Worm (Caenorhabditis elegans) whole organism, L1 larva: ENCODE measurements around the gene T05A7.1.

Experiments used
- alr-1 ChIP-seq: fragments of 200-800 bp; sonication (Bioruptor generic); optimal IDR thresholded peaks from 2 replicates; lab custom pipeline; 2018; ENCODE audit warnings: borderline replicate concordance, mild to moderate bottlenecking, missing genetic modification characterization, missing compliant biosample characterization
- aly-2 ChIP-seq: fragments of 150-350 bp; optimal IDR thresholded peaks from 2 replicates; lab custom pipeline; 2014; ENCODE audit warnings: missing biosample characterization, missing genetic modification characterization
- efl-3 ChIP-seq: fragments of 200-800 bp; sonication (Bioruptor generic); optimal IDR thresholded peaks from 2 replicates; lab custom pipeline; 2018; ENCODE audit warnings: mild to moderate bottlenecking, missing genetic modification characterization, missing compliant biosample characterization
- ets-5 ChIP-seq: fragments of 200-800 bp; sonication (Bioruptor generic); IDR thresholded peaks from 2 replicates; pipeline ENCODE4 v1.3.6; 2022; ENCODE audit warnings: missing genetic modification characterization, missing compliant biosample characterization
- fkh-10 ChIP-seq: sonication (generic microtip); optimal IDR thresholded peaks from 2 replicates; lab custom pipeline; 2017; ENCODE audit warnings: missing biosample characterization, missing genetic modification reagents, missing genetic modification characterization
- isw-1 ChIP-seq: fragments of 200-800 bp; sonication (Bioruptor generic); IDR thresholded peaks from 2 replicates; pipeline ENCODE4 v1.3.6; 2022; ENCODE audit warnings: missing genetic modification characterization, missing compliant biosample characterization
- lin-14 ChIP-seq: fragments of 200-800 bp; sonication (Bioruptor generic); optimal IDR thresholded peaks from 2 replicates; lab custom pipeline; 2018; ENCODE audit warnings: mild to moderate bottlenecking, missing genetic modification characterization, moderate library complexity, missing compliant biosample characterization
- lsy-2 ChIP-seq, 2 experiments: fragments of 150-350 bp; optimal IDR thresholded peaks; 2 replicates each; lab custom pipeline; 2014; ENCODE audit warnings: missing biosample characterization in 2 of 2, missing genetic modification characterization in 2 of 2
- mef-2 ChIP-seq: fragments of 150-350 bp; optimal IDR thresholded peaks from 2 replicates; lab custom pipeline; 2014; ENCODE audit warnings: missing biosample characterization, missing genetic modification characterization
- nhr-71 ChIP-seq: sonication (generic microtip); optimal IDR thresholded peaks from 2 replicates; lab custom pipeline; 2016; ENCODE audit warnings: mild to moderate bottlenecking, missing genetic modification characterization, moderate library complexity, missing compliant biosample characterization
- pqm-1 ChIP-seq: sonication (generic microtip); optimal IDR thresholded peaks from 3 replicates; lab custom pipeline; 2017; ENCODE audit warnings: missing biosample characterization, missing genetic modification characterization
- rnt-1 ChIP-seq: sonication (generic microtip); optimal IDR thresholded peaks from 2 replicates; lab custom pipeline; 2016; ENCODE audit warnings: mild to moderate bottlenecking, missing genetic modification characterization, moderate library complexity, missing compliant biosample characterization
- snu-23 ChIP-seq: sonication (generic microtip); optimal IDR thresholded peaks from 2 replicates; lab custom pipeline; 2016; ENCODE audit warnings: missing genetic modification characterization, missing compliant biosample characterization
- sup-37 ChIP-seq: fragments of 200-800 bp; sonication (Bioruptor generic); optimal IDR thresholded peaks from 2 replicates; lab custom pipeline; 2018; ENCODE audit warnings: mild to moderate bottlenecking, missing genetic modification characterization, missing compliant biosample characterization
- swsn-7 ChIP-seq: sonication (generic microtip); optimal IDR thresholded peaks from 2 replicates; lab custom pipeline; 2016; ENCODE audit warnings: missing genetic modification characterization, missing compliant biosample characterization
- tbx-2 ChIP-seq: sonication (generic microtip); optimal IDR thresholded peaks from 2 replicates; lab custom pipeline; 2016; ENCODE audit warnings: missing genetic modification characterization, missing compliant biosample characterization
- unc-30 ChIP-seq: sonication (generic microtip); optimal IDR thresholded peaks from 2 replicates; lab custom pipeline; 2017; ENCODE audit warnings: missing biosample characterization, missing genetic modification characterization
- unc-86 ChIP-seq: sonication (generic microtip); optimal IDR thresholded peaks from 2 replicates; lab custom pipeline; 2016; ENCODE audit warnings: missing genetic modification characterization, missing compliant biosample characterization

T05A7.1 gene

DNA sequence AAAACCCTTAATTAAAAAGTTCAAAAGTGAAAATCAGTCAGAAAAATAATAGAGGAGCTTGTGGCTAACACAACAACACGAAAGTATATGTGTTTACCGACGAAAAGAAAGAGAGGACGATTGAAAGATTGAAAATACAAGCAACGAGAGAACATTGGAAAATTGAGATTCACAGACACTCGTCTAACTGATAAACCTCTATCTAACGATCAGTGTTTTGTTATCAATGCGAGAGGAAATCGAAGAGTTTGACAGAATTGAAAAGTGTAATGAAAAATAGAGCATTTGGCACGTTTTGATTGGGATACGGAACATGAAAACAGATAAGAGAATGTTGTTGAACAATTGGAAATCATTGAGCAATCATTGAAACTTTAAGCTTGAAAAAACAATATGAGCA, 50.7 kb downstream of the T05A7.1 start (continued):
- no peak for TF ChIP-seq swsn-7 (tag; lab: Kevin White, UChicago)
- no peak for TF ChIP-seq ets-5 (GFP tag; lab: Robert Waterston, UW)
- TF ChIP-seq fkh-10 (GFP tag; lab: Kevin White, UChicago): no peak
- peak; percentile 55 for TF ChIP-seq nhr-71 (tag; lab: Kevin White, UChicago)
- TF ChIP-seq mef-2 (tag; lab: Kevin White, UChicago): no peak
- TF ChIP-seq lin-14 (GFP tag; lab: Kevin White, UChicago): peak; percentile 82
- TF ChIP-seq rnt-1 (tag; lab: Kevin White, UChicago): peak; percentile 44
- TF ChIP-seq pqm-1 (tag; lab: Kevin White, UChicago): peak; percentile 35
- TF ChIP-seq sup-37 (GFP tag; lab: Kevin White, UChicago): no peak
- TF ChIP-seq unc-86 (tag; lab: Kevin White, UChicago): no peak
- no peak for TF ChIP-seq aly-2 (tag; lab: Kevin White, UChicago)
- no peak for TF ChIP-seq efl-3 (GFP tag; lab: Kevin White, UChicago)
- TF ChIP-seq isw-1 (GFP tag; lab: Robert Waterston, UW): no peak
- TF ChIP-seq alr-1 (tag; lab: Kevin White, UChicago): no peak
- peak; percentile 33 for TF ChIP-seq snu-23 (GFP tag; lab: Kevin White, UChicago)
- no peak for TF ChIP-seq tbx-2 (tag; lab: Kevin White, UChicago)
- peak in 1 of 2 experiments; percentile 38 for TF ChIP-seq lsy-2 (tag; optimal IDR thresholded peaks at IDR 0.05; lab: Kevin White, UChicago)
- no peak for TF ChIP-seq unc-30 (tag; lab: Kevin White, UChicago)
- TF ChIP-seq, all 84 proteins: peak for 13
